Worm (Caenorhabditis elegans) whole organism, young adult: Measurements from ENCODE around the gene C31C9.7.

Experiments used
- F22D6.2 ChIP-seq: sonication (generic microtip); optimal IDR thresholded peaks from 2 replicates; lab custom pipeline; 2016; ENCODE audit warnings: mild to moderate bottlenecking, missing genetic modification characterization, missing compliant biosample characterization
- ZK185.1 ChIP-seq: sonication (generic microtip); optimal IDR thresholded peaks from 2 replicates; lab custom pipeline; 2016; ENCODE audit warnings: mild to moderate bottlenecking, missing genetic modification characterization, missing compliant biosample characterization; ENCODE audit not compliant: poor library complexity, severe bottlenecking
- ama-1 ChIP-seq, 3 experiments: fragments of 150-350 bp in 1 of 3; sonication (generic microtip) in 2 of 3; optimal IDR thresholded peaks; 2 replicates each; lab custom pipeline; 2014 to 2018; ENCODE audit warnings: missing biosample characterization in 2 of 3, missing genetic modification characterization in 2 of 3, missing genetic modification reagents in 2 of 3
- madf-10 ChIP-seq: sonication (generic microtip); optimal IDR thresholded peaks from 2 replicates; lab custom pipeline; 2016; ENCODE audit warnings: mild to moderate bottlenecking, missing genetic modification characterization, missing compliant biosample characterization
- nfya-1 ChIP-seq: sonication (generic microtip); optimal IDR thresholded peaks from 2 replicates; lab custom pipeline; 2017; ENCODE audit warnings: antibody characterized with exemption, missing compliant biosample characterization, missing genetic modification characterization, borderline replicate concordance; ENCODE audit not compliant: insufficient read depth
- pha-4 ChIP-seq: fragments of 150-350 bp; sonication (generic microtip); optimal IDR thresholded peaks from 2 replicates; lab custom pipeline; 2014; ENCODE audit warnings: missing biosample characterization, missing genetic modification reagents, missing genetic modification characterization
- snpc-4 ChIP-seq, 5 experiments: fragments of 150-350 bp in 1 of 5; sonication (generic microtip) in 4 of 5; optimal IDR thresholded peaks; 2 replicates each; lab custom pipeline; 2014 to 2018; ENCODE audit warnings: missing genetic modification characterization in 5 of 5, missing biosample characterization in 3 of 5, antibody characterized with exemption in 2 of 5, mild to moderate bottlenecking in 2 of 5, missing compliant biosample characterization in 2 of 5, missing genotype in 2 of 5, moderate library complexity in 2 of 5, missing genetic modification reagents in 1 of 5
- somi-1 ChIP-seq: fragments of 200-800 bp; sonication (Bioruptor generic); optimal IDR thresholded peaks from 2 replicates; lab custom pipeline; 2018; ENCODE audit warnings: mild to moderate bottlenecking, missing genetic modification characterization, missing compliant biosample characterization
- tbp1 ChIP-seq: fragments of 200-800 bp; sonication (Bioruptor generic); optimal IDR thresholded peaks from 2 replicates; lab custom pipeline; 2018; ENCODE audit warnings: mild to moderate bottlenecking, missing genetic modification characterization, missing compliant biosample characterization
- unc-62 ChIP-seq: fragments of 150-350 bp; optimal IDR thresholded peaks from 2 replicates; lab custom pipeline; 2014; ENCODE audit warnings: missing biosample characterization, missing genetic modification reagents, missing genetic modification characterization

DNA sequence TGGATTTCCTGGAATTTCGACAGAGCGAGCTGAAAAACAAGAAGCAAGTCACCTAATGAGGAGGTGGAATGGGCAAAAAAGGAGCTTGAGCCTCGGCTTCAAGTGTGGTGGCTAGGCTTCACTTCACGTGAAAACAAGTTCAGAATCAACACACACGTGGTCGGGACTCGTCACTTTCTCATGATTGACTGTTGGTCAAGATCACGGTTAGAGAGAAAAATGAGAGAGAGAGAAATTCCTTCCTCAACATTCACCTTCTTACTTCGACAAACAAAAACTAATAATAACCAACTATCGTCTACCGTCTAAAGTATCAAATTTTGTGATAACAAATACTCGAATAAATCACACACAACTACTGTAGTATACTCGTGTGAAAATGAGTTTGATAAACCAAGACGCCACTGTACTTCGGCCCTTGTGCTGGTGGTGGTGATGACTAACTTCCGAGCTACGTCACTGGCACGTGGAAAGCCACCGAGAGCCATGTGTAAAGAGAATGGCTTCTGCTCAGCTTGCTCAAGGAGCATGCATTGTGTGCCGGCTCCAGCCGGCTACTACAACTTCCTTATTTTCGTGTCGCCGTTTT lies 4.8 kb downstream of the C31C9.7 start:
- TF ChIP-seq F22D6.2, result no peak
- no peak for TF ChIP-seq snpc-4 (GFP tag; optimal IDR thresholded peaks at IDR 0.05; lab: Kevin White, UChicago)
- TF ChIP-seq snpc-4 (tag; optimal IDR thresholded peaks at IDR 0.05; lab: Kevin White, UChicago), result no peak
- TF ChIP-seq unc-62 (GFP tag; lab: Kevin White, UChicago), result no peak
- TF ChIP-seq tbp1 (GFP tag; lab: Kevin White, UChicago), result no peak
- peak; percentile 17 for TF ChIP-seq somi-1 (GFP tag; lab: Kevin White, UChicago)
- TF ChIP-seq nfya-1 (tag; lab: Kevin White, UChicago), result no peak
- TF ChIP-seq ama-1 (optimal IDR thresholded peaks at IDR 0.05; lab: Kevin White, UChicago), result no peak
- no peak for TF ChIP-seq ama-1 (GFP tag; optimal IDR thresholded peaks at IDR 0.05; lab: Kevin White, UChicago)
- TF ChIP-seq pha-4 (tag; lab: Kevin White, UChicago), result no peak
- no peak for TF ChIP-seq madf-10 (tag; lab: Kevin White, UChicago)
- TF ChIP-seq ZK185.1 (tag; lab: Kevin White, UChicago), result no peak
